Fruit fly (Drosophila melanogaster) whole organism: ENCODE measurements around the gene promL.

Experiments used
- Dll ChIP-seq: fragments of >200 bp; optimal IDR thresholded peaks from 2 replicates; lab custom pipeline; 2017
- EcR ChIP-seq, 2 experiments: fragments of >200 bp; optimal IDR thresholded peaks; 2 replicates each; lab custom pipeline; 2017; ENCODE audit warnings: missing biosample characterization in 2 of 2, missing genetic modification characterization in 2 of 2, missing genetic modification reagents in 2 of 2
- pan ChIP-seq: fragments of >200 bp; optimal IDR thresholded peaks from 2 replicates; lab custom pipeline; 2017
- psq ChIP-seq: fragments of >200 bp; optimal IDR thresholded peaks from 2 replicates; lab custom pipeline; 2017
- usp ChIP-seq: fragments of >200 bp; optimal IDR thresholded peaks from 2 replicates; lab custom pipeline; 2017; ENCODE audit warnings: missing biosample characterization, missing genetic modification characterization, mixed read lengths

- no peak for TF ChIP-seq EcR (GFP tag; optimal IDR thresholded peaks at IDR 0.05; lab: Kevin White, UChicago)
- no peak for TF ChIP-seq pan
- no peak for TF ChIP-seq psq (lab: Kevin White, UChicago)
- TF ChIP-seq usp (GFP tag; lab: Kevin White, UChicago): no peak
- no peak for TF ChIP-seq Dll (lab: Kevin White, UChicago)
These were observed 41.6 kb upstream of the promL start, which contains the start of the genes CG32278 and CG32281 for dm6 chr3L:3169107-3169506.
